Fruit fly (Drosophila melanogaster) whole organism, embryonic: ENCODE data around the gene CG5386.

ENCODE experiments used
- Asciz ChIP-seq: fragments of 200-800 bp; sonication (Bioruptor generic); optimal IDR thresholded peaks from 2 replicates; lab custom pipeline; 2017; ENCODE audit warnings: missing biosample characterization, mild to moderate bottlenecking, missing genetic modification characterization, missing genetic modification reagents
- B-H1 ChIP-seq: fragments of 200-800 bp; sonication (Bioruptor generic); IDR thresholded peaks from 3 replicates; pipeline ENCODE4 v1.3.6; 2022; ENCODE audit warnings: missing biosample characterization, missing genetic modification characterization
- CG10209 ChIP-seq: fragments of 200-800 bp; sonication (Bioruptor generic); optimal IDR thresholded peaks from 3 replicates; lab custom pipeline; 2017; ENCODE audit warnings: missing biosample characterization, mild to moderate bottlenecking, missing genetic modification characterization, missing genetic modification reagents
- CG10431 ChIP-seq: fragments of 200-800 bp; sonication (Bioruptor generic); optimal IDR thresholded peaks from 3 replicates; lab custom pipeline; 2018; ENCODE audit warnings: missing biosample characterization, mild to moderate bottlenecking, missing genetic modification characterization
- CG10462 ChIP-seq: fragments of 200-800 bp; sonication (Bioruptor generic); optimal IDR thresholded peaks from 2 replicates; lab custom pipeline; 2016; ENCODE audit warnings: missing biosample characterization, missing genetic modification characterization
- CG11456 ChIP-seq: fragments of 200-800 bp; sonication (Bioruptor generic); IDR thresholded peaks from 3 replicates; pipeline ENCODE4 v1.3.6; 2022; ENCODE audit warnings: missing biosample characterization, missing genetic modification characterization
- CG11695 ChIP-seq: fragments of 200-800 bp; sonication (Bioruptor generic); IDR thresholded peaks from 3 replicates; pipeline ENCODE4 v1.3.6; 2022; ENCODE audit warnings: missing biosample characterization, missing genetic modification characterization
- CG11696 ChIP-seq: fragments of 200-800 bp; sonication (Bioruptor generic); IDR thresholded peaks from 2 replicates; pipeline ENCODE4 v1.3.6; 2022; ENCODE audit warnings: missing biosample characterization, missing genetic modification characterization
- CG11723 ChIP-seq: fragments of 200-800 bp; sonication (Bioruptor generic); optimal IDR thresholded peaks from 2 replicates; lab custom pipeline; 2017; ENCODE audit warnings: missing biosample characterization, mild to moderate bottlenecking, missing genetic modification characterization
- CG12104 ChIP-seq: fragments of 200-800 bp; sonication (Bioruptor generic); optimal IDR thresholded peaks from 3 replicates; lab custom pipeline; 2016; ENCODE audit warnings: missing biosample characterization, missing genetic modification characterization
- CG12659 ChIP-seq: fragments of 200-800 bp; sonication (Bioruptor generic); optimal IDR thresholded peaks from 3 replicates; lab custom pipeline; 2017; ENCODE audit warnings: mild to moderate bottlenecking, missing biosample characterization, missing genetic modification reagents, missing genetic modification characterization
- CG16863 ChIP-seq: fragments of 200-800 bp; sonication (Bioruptor generic); optimal IDR thresholded peaks from 3 replicates; lab custom pipeline; 2016; ENCODE audit warnings: missing biosample characterization, missing genetic modification characterization
- CG18262 ChIP-seq: fragments of 200-800 bp; optimal IDR thresholded peaks from 3 replicates; lab custom pipeline; 2019; ENCODE audit warnings: missing biosample characterization, mild to moderate bottlenecking, missing genetic modification characterization, moderate library complexity
- CG18599 ChIP-seq: fragments of 200-800 bp; sonication (Bioruptor generic); optimal IDR thresholded peaks from 3 replicates; lab custom pipeline; 2017; ENCODE audit warnings: missing biosample characterization, missing genetic modification characterization, mild to moderate bottlenecking, moderate library complexity, missing genetic modification reagents
- CG2116 ChIP-seq: fragments of 200-800 bp; sonication (Bioruptor generic); optimal IDR thresholded peaks from 3 replicates; lab custom pipeline; 2018; ENCODE audit warnings: missing biosample characterization, mild to moderate bottlenecking, missing genetic modification characterization
- CG3847 ChIP-seq: fragments of 200-800 bp; sonication (Bioruptor generic); IDR thresholded peaks from 2 replicates; pipeline ENCODE4 v1.3.6; 2022; ENCODE audit warnings: missing biosample characterization, missing genetic modification characterization
- CG6175 ChIP-seq: fragments of 200-800 bp; sonication (Bioruptor generic); IDR thresholded peaks from 3 replicates; pipeline ENCODE4 v1.3.6; 2022; ENCODE audit warnings: missing biosample characterization, missing genetic modification characterization
- CG6254 ChIP-seq: fragments of 200-800 bp; sonication (Bioruptor generic); optimal IDR thresholded peaks from 3 replicates; lab custom pipeline; 2017; ENCODE audit warnings: mild to moderate bottlenecking, missing biosample characterization, missing genetic modification reagents, missing genetic modification characterization
- CG6689 ChIP-seq: fragments of 200-800 bp; sonication (Bioruptor generic); IDR thresholded peaks from 2 replicates; pipeline ENCODE4 v1.3.6; 2022; ENCODE audit warnings: missing biosample characterization, missing genetic modification characterization
- CG9817 ChIP-seq: fragments of 200-800 bp; sonication (Bioruptor generic); optimal IDR thresholded peaks from 2 replicates; lab custom pipeline; 2018; ENCODE audit warnings: missing biosample characterization, mild to moderate bottlenecking, missing genetic modification characterization, moderate library complexity
- CoRest ChIP-seq: fragments of 200-800 bp; sonication (Bioruptor generic); optimal IDR thresholded peaks from 3 replicates; lab custom pipeline; 2018; ENCODE audit warnings: missing biosample characterization, mild to moderate bottlenecking, missing genetic modification characterization, moderate library complexity
- Dfd ChIP-seq, 2 experiments: fragments of >200 bp; optimal IDR thresholded peaks; 2 replicates each; lab custom pipeline; 2017; ENCODE audit warnings: missing biosample characterization in 2 of 2, missing genetic modification characterization in 2 of 2
- Fer1 ChIP-seq: fragments of 200-800 bp; sonication (Bioruptor generic); optimal IDR thresholded peaks from 2 replicates; lab custom pipeline; 2017; ENCODE audit warnings: missing biosample characterization, mild to moderate bottlenecking, missing genetic modification characterization
- HLH3B ChIP-seq: fragments of 200-800 bp; sonication (Bioruptor generic); IDR thresholded peaks from 2 replicates; pipeline ENCODE4 v1.3.6; 2022; ENCODE audit warnings: missing biosample characterization, missing genetic modification characterization
- HLH4C ChIP-seq: fragments of 200-800 bp; sonication (Bioruptor generic); IDR thresholded peaks from 3 replicates; pipeline ENCODE4 v1.3.6; 2022; ENCODE audit warnings: missing biosample characterization, missing genetic modification characterization; ENCODE audit not compliant: partially characterized antibody
- Hr3 ChIP-seq: fragments of 200-800 bp; sonication (Bioruptor generic); optimal IDR thresholded peaks from 3 replicates; lab custom pipeline; 2016; ENCODE audit warnings: missing biosample characterization, missing genetic modification characterization
- Jarid2 ChIP-seq: fragments of 200-800 bp; sonication (Bioruptor generic); optimal IDR thresholded peaks from 3 replicates; lab custom pipeline; 2017; ENCODE audit warnings: mild to moderate bottlenecking, missing biosample characterization, missing genetic modification reagents, missing genetic modification characterization
- Kr ChIP-seq: fragments of 200-800 bp; sonication (Bioruptor generic); optimal IDR thresholded peaks from 2 replicates; lab custom pipeline; 2017; ENCODE audit warnings: missing biosample characterization, mild to moderate bottlenecking, missing genetic modification characterization
- Lpt ChIP-seq: fragments of >200 bp; optimal IDR thresholded peaks from 2 replicates; lab custom pipeline; 2018; ENCODE audit warnings: missing biosample characterization, missing genetic modification characterization
- NC2β ChIP-seq: fragments of 200-800 bp; sonication (Bioruptor generic); optimal IDR thresholded peaks from 2 replicates; lab custom pipeline; 2016; ENCODE audit warnings: missing biosample characterization, missing genetic modification characterization
- Usf ChIP-seq: fragments of 200-800 bp; sonication (Bioruptor generic); optimal IDR thresholded peaks from 2 replicates; lab custom pipeline; 2017; ENCODE audit warnings: missing genotype, missing biosample characterization, missing genetic modification characterization
- al ChIP-seq: fragments of 200-800 bp; sonication (Bioruptor generic); IDR thresholded peaks from 2 replicates; pipeline ENCODE4 v1.3.6; 2022; ENCODE audit warnings: missing biosample characterization, missing genetic modification characterization
- ash1 ChIP-seq: fragments of 200-800 bp; sonication (Bioruptor generic); optimal IDR thresholded peaks from 2 replicates; lab custom pipeline; 2018; ENCODE audit warnings: missing biosample characterization, mild to moderate bottlenecking, missing genetic modification characterization
- chm ChIP-seq: fragments of 200-800 bp; sonication (Bioruptor generic); IDR thresholded peaks from 2 replicates; pipeline ENCODE4 v1.3.6; 2022; ENCODE audit warnings: missing biosample characterization, missing genetic modification characterization
- crc ChIP-seq: fragments of 200-800 bp; sonication (Bioruptor generic); optimal IDR thresholded peaks from 2 replicates; lab custom pipeline; 2016; ENCODE audit warnings: missing biosample characterization, missing genetic modification characterization
- crp ChIP-seq, 2 experiments: fragments of 200-800 bp; sonication (Bioruptor generic); optimal IDR thresholded peaks; 2 replicates in 1 of 2; 3 replicates in 1 of 2; lab custom pipeline; 2017; ENCODE audit warnings: missing biosample characterization in 2 of 2, missing genetic modification characterization in 2 of 2, mild to moderate bottlenecking in 1 of 2, moderate library complexity in 1 of 2
- dm ChIP-seq: fragments of 200-800 bp; sonication (Bioruptor generic); optimal IDR thresholded peaks from 3 replicates; lab custom pipeline; 2016; ENCODE audit warnings: missing biosample characterization, missing genetic modification characterization
- dmrt11E ChIP-seq: fragments of 200-800 bp; sonication (Bioruptor generic); optimal IDR thresholded peaks from 3 replicates; lab custom pipeline; 2018; ENCODE audit warnings: missing biosample characterization, mild to moderate bottlenecking, missing genetic modification characterization, moderate library complexity
- esg ChIP-seq: fragments of 200-800 bp; sonication (Bioruptor generic); conservative IDR thresholded peaks from 2 replicates; pipeline ENCODE4 v1.3.6; 2022; ENCODE audit warnings: missing biosample characterization, missing genetic modification characterization
- fd96Cb ChIP-seq: fragments of 200-800 bp; sonication (Bioruptor generic); optimal IDR thresholded peaks from 2 replicates; lab custom pipeline; 2018; ENCODE audit warnings: missing biosample characterization, mild to moderate bottlenecking, missing genetic modification characterization, moderate library complexity
- gfzf ChIP-seq: fragments of 200-800 bp; sonication (Bioruptor generic); optimal IDR thresholded peaks from 2 replicates; lab custom pipeline; 2016; ENCODE audit warnings: missing biosample characterization, mild to moderate bottlenecking, missing genetic modification characterization, moderate library complexity
- ken ChIP-seq: fragments of 200-800 bp; sonication (Bioruptor generic); IDR thresholded peaks from 3 replicates; pipeline ENCODE4 v1.3.6; 2022; ENCODE audit warnings: missing biosample characterization, missing genetic modification characterization
- pnt ChIP-seq: fragments of 200-800 bp; sonication (Bioruptor generic); optimal IDR thresholded peaks from 3 replicates; lab custom pipeline; 2016; ENCODE audit warnings: missing biosample characterization, missing genetic modification characterization
- psq ChIP-seq: fragments of 200-800 bp; sonication (Bioruptor generic); optimal IDR thresholded peaks from 2 replicates; lab custom pipeline; 2017; ENCODE audit warnings: missing biosample characterization, missing genetic modification characterization
- sd ChIP-seq: fragments of 200-800 bp; sonication (Bioruptor generic); optimal IDR thresholded peaks from 3 replicates; lab custom pipeline; 2018; ENCODE audit warnings: missing biosample characterization, mild to moderate bottlenecking, missing genetic modification characterization, moderate library complexity
- sob ChIP-seq: fragments of 200-800 bp; sonication (Bioruptor generic); IDR thresholded peaks from 2 replicates; pipeline ENCODE4 v1.3.6; 2022; ENCODE audit warnings: missing biosample characterization, missing genetic modification characterization
- ssp ChIP-seq: fragments of 200-800 bp; sonication (Bioruptor generic); IDR thresholded peaks from 2 replicates; pipeline ENCODE4 v1.3.6; 2022; ENCODE audit warnings: missing biosample characterization, missing genetic modification characterization
- vfl ChIP-seq: fragments of 200-800 bp; sonication (Bioruptor generic); optimal IDR thresholded peaks from 2 replicates; lab custom pipeline; 2016; ENCODE audit warnings: missing biosample characterization, missing genetic modification characterization
- zen ChIP-seq: fragments of 200-800 bp; sonication (Bioruptor generic); optimal IDR thresholded peaks from 3 replicates; lab custom pipeline; 2018; ENCODE audit warnings: missing biosample characterization, mild to moderate bottlenecking, missing genetic modification characterization, moderate library complexity
- zf30C ChIP-seq: fragments of 200-800 bp; sonication (Bioruptor generic); optimal IDR thresholded peaks from 3 replicates; lab custom pipeline; 2018; ENCODE audit warnings: missing biosample characterization, mild to moderate bottlenecking, missing genetic modification characterization

CG5386 gene

DNA sequence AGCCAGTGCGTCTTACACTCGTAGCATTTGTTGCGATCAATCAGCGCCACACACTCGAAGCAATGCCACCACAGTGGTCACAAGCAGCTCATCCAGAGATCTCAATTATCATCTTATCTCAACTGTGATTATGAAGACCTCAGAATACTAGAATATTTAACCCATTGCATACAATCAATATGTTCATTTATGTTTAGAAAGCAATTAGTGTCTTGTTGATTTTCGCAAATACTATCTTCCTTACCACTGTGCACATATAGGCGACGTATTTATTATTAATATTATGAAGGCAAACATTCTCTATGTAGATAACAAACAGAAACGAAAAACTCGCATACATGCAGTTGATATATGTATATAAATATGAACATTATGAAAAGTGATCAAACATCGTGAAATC lies 16.8 kb upstream of the CG5386 start (continued):
- peak; percentile 46 for TF ChIP-seq CG10431 (GFP tag; lab: Kevin White, UChicago)
- TF ChIP-seq ash1 (GFP tag; lab: Kevin White, UChicago): no peak
- TF ChIP-seq fd96Cb (tag; lab: Kevin White, UChicago): peak; percentile 77
- TF ChIP-seq CG10209 (GFP tag; lab: Kevin White, UChicago): peak; percentile 81
- peak; percentile 83 for TF ChIP-seq CG6254 (GFP tag; lab: Kevin White, UChicago)
- TF ChIP-seq CoRest (tag; lab: Kevin White, UChicago): peak; percentile 68
- TF ChIP-seq Lpt (GFP tag; lab: Kevin White, UChicago): no peak
- TF ChIP-seq Hr3: peak; percentile 55
- peak; percentile 32 for TF ChIP-seq Jarid2
- TF ChIP-seq Dfd (GFP tag; optimal IDR thresholded peaks at IDR 0.05; lab: Kevin White, UChicago): no peak
- peak; percentile 20 for TF ChIP-seq sd (tag; lab: Kevin White, UChicago)
- peak; percentile 66; the same call in 1 of the 2 replicates for TF ChIP-seq CG11696 (GFP tag; lab: Robert Waterston, UW)
- TF ChIP-seq NC2β (GFP tag; lab: Kevin White, UChicago): peak; percentile 82
- peak; percentile 40 for TF ChIP-seq Fer1 (GFP tag; lab: Kevin White, UChicago)
- TF ChIP-seq CG6689: peak; percentile 81
- peak; percentile 79 for TF ChIP-seq HLH3B
- TF ChIP-seq B-H1 (GFP tag; lab: Robert Waterston, UW): peak; percentile 76
- 0 out of 3 replicates have a peak, but pooled peaks have one; percentile 35 for TF ChIP-seq CG11456 (GFP tag; lab: Robert Waterston, UW)
- TF ChIP-seq CG9817 (tag; lab: Kevin White, UChicago): no peak
- TF ChIP-seq esg (GFP tag; lab: Robert Waterston, UW): peak; percentile 24; the same call in 1 of the 2 replicates
- TF ChIP-seq CG11723 (GFP tag; lab: Kevin White, UChicago): peak; percentile 47
- TF ChIP-seq zf30C (GFP tag; lab: Kevin White, UChicago): no peak
- peak; percentile 36 for TF ChIP-seq pnt
- peak; percentile 92 for TF ChIP-seq Asciz (GFP tag; lab: Kevin White, UChicago)
- TF ChIP-seq CG12104: peak; percentile 78
- 0 out of 3 replicates have a peak, but pooled peaks have one; percentile 13 for TF ChIP-seq CG6175 (GFP tag; lab: Robert Waterston, UW)
- TF ChIP-seq ken (GFP tag; lab: Robert Waterston, UW): peak; percentile 59; the same call in 2 of the 3 replicates
- TF ChIP-seq dmrt11E (tag; lab: Kevin White, UChicago): peak; percentile 88
- TF ChIP-seq crp (GFP tag; optimal IDR thresholded peaks at IDR 0.05; lab: Kevin White, UChicago): peak in 1 of 2 experiments; percentile 18
- peak; percentile 64 for TF ChIP-seq CG16863 (GFP tag; lab: Kevin White, UChicago)
- peak; percentile 70 for TF ChIP-seq psq (GFP tag; lab: Kevin White, UChicago)
- peak; percentile 78 for TF ChIP-seq CG18262
- no peak for TF ChIP-seq HLH4C
- TF ChIP-seq al: peak; percentile 37; the same call in 1 of the 2 replicates
- TF ChIP-seq ssp (GFP tag; lab: Robert Waterston, UW): peak; percentile 35; the same call in 1 of the 2 replicates
- peak; percentile 66 for TF ChIP-seq CG10462
- TF ChIP-seq Usf (GFP tag; lab: Kevin White, UChicago): no peak
- TF ChIP-seq gfzf (GFP tag; lab: Kevin White, UChicago): no peak
- TF ChIP-seq CG11695: peak; percentile 85
- TF ChIP-seq CG3847 (GFP tag; lab: Robert Waterston, UW): peak; percentile 39
- peak; percentile 72 for TF ChIP-seq CG18599 (GFP tag; lab: Kevin White, UChicago)
- TF ChIP-seq dm (GFP tag; lab: Kevin White, UChicago): no peak
- no peak for TF ChIP-seq crc (GFP tag; lab: Kevin White, UChicago)
- TF ChIP-seq chm (GFP tag; lab: Robert Waterston, UW): peak; percentile 77
- peak; percentile 72 for TF ChIP-seq zen (tag; lab: Kevin White, UChicago)
- TF ChIP-seq Kr (GFP tag; lab: Kevin White, UChicago): peak; percentile 39
- TF ChIP-seq sob: peak; percentile 64
- TF ChIP-seq vfl (GFP tag; lab: Kevin White, UChicago): no peak
- peak; percentile 46 for TF ChIP-seq CG2116 (GFP tag; lab: Kevin White, UChicago)
- TF ChIP-seq CG12659 (GFP tag; lab: Kevin White, UChicago): peak; percentile 54
